Worm (Caenorhabditis elegans) whole organism, L1 larva: ENCODE data around the gene unc-130.

Source experiments
- C04F5.9 ChIP-seq: sonication (generic microtip); optimal IDR thresholded peaks from 2 replicates; lab custom pipeline; 2016; ENCODE audit warnings: missing genetic modification characterization, missing compliant biosample characterization
- C16A3.4 ChIP-seq: fragments of 150-350 bp; optimal IDR thresholded peaks from 2 replicates; lab custom pipeline; 2014; ENCODE audit warnings: missing biosample characterization, missing genetic modification characterization
- F16B12.6 ChIP-seq: fragments of 150-350 bp; optimal IDR thresholded peaks from 2 replicates; lab custom pipeline; 2014; ENCODE audit warnings: missing biosample characterization, missing genetic modification characterization
- alr-1 ChIP-seq: fragments of 200-800 bp; sonication (Bioruptor generic); optimal IDR thresholded peaks from 2 replicates; lab custom pipeline; 2018; ENCODE audit warnings: borderline replicate concordance, mild to moderate bottlenecking, missing genetic modification characterization, missing compliant biosample characterization
- ama-1 ChIP-seq: fragments of 150-350 bp; optimal IDR thresholded peaks from 2 replicates; lab custom pipeline; 2014
- blmp-1 ChIP-seq: fragments of 150-350 bp; optimal IDR thresholded peaks from 2 replicates; lab custom pipeline; 2014; ENCODE audit warnings: missing biosample characterization, missing genetic modification characterization
- ceh-82 ChIP-seq, 3 experiments: fragments of 150-350 bp in 1 of 3; sonication (generic microtip) in 2 of 3; optimal IDR thresholded peaks; 2 replicates each; lab custom pipeline; 2014 to 2017; ENCODE audit warnings: missing biosample characterization in 3 of 3, missing genetic modification characterization in 3 of 3
- dpl-1 ChIP-seq, 3 experiments: fragments of 150-350 bp in 2 of 3; sonication (generic microtip) in 1 of 3; optimal IDR thresholded peaks; 2 replicates each; lab custom pipeline; 2014 to 2017; ENCODE audit warnings: missing biosample characterization in 3 of 3, missing genetic modification characterization in 3 of 3, missing genetic modification reagents in 3 of 3
- dsc-1 ChIP-seq: sonication (generic microtip); optimal IDR thresholded peaks from 2 replicates; lab custom pipeline; 2016; ENCODE audit warnings: mild to moderate bottlenecking, missing genetic modification characterization, missing compliant biosample characterization
- efl-1 ChIP-seq, 4 experiments: fragments of 150-350 bp; optimal IDR thresholded peaks in 3 of 4; peaks in 1 of 4; 1 replicate in 1 of 4; 2 replicates in 3 of 4; lab custom pipeline; 2014; ENCODE audit warnings: missing biosample characterization in 2 of 4, missing genetic modification characterization in 2 of 4, missing genetic modification reagents in 2 of 4
- efl-3 ChIP-seq: fragments of 200-800 bp; sonication (Bioruptor generic); optimal IDR thresholded peaks from 2 replicates; lab custom pipeline; 2018; ENCODE audit warnings: mild to moderate bottlenecking, missing genetic modification characterization, missing compliant biosample characterization
- egl-27 ChIP-seq, 2 experiments: fragments of 150-350 bp in 1 of 2; sonication (generic microtip); optimal IDR thresholded peaks; 3 replicates each; lab custom pipeline; 2017 to 2018; ENCODE audit warnings: missing biosample characterization in 2 of 2, missing genetic modification characterization in 2 of 2, missing genetic modification reagents in 2 of 2
- elt-3 ChIP-seq, 6 experiments: fragments of 150-350 bp in 1 of 6; sonication (generic microtip); optimal IDR thresholded peaks; 2 replicates each; lab custom pipeline; 2017 to 2018; ENCODE audit warnings: missing biosample characterization in 6 of 6, missing genetic modification characterization in 6 of 6, inconsistent platforms in 1 of 6
- fkh-8 ChIP-seq: sonication (generic microtip); optimal IDR thresholded peaks from 2 replicates; lab custom pipeline; 2016; ENCODE audit warnings: mild to moderate bottlenecking, missing genetic modification characterization, missing compliant biosample characterization
- fos-1 ChIP-seq: fragments of 150-350 bp; optimal IDR thresholded peaks from 2 replicates; lab custom pipeline; 2014; ENCODE audit warnings: missing biosample characterization, missing genetic modification characterization
- grh-1 ChIP-seq: fragments of 200-800 bp; sonication (Bioruptor generic); IDR thresholded peaks from 2 replicates; pipeline ENCODE4 v1.3.6; 2022; ENCODE audit warnings: missing genetic modification reagents, missing genetic modification characterization, missing compliant biosample characterization
- hpl-2 ChIP-seq: fragments of 150-350 bp; optimal IDR thresholded peaks from 2 replicates; lab custom pipeline; 2014; ENCODE audit warnings: missing biosample characterization, missing genetic modification reagents, missing genetic modification characterization
- irx-1 ChIP-seq: sonication (generic microtip); optimal IDR thresholded peaks from 2 replicates; lab custom pipeline; 2016; ENCODE audit warnings: missing genetic modification characterization, missing compliant biosample characterization
- jun-1 ChIP-seq: fragments of 150-350 bp; optimal IDR thresholded peaks from 2 replicates; lab custom pipeline; 2014; ENCODE audit warnings: missing biosample characterization, missing genetic modification reagents, missing genetic modification characterization
- lin-14 ChIP-seq: fragments of 200-800 bp; sonication (Bioruptor generic); optimal IDR thresholded peaks from 2 replicates; lab custom pipeline; 2018; ENCODE audit warnings: mild to moderate bottlenecking, missing genetic modification characterization, moderate library complexity, missing compliant biosample characterization
- lin-15B ChIP-seq: fragments of 150-350 bp; sonication (generic microtip); optimal IDR thresholded peaks from 3 replicates; lab custom pipeline; 2014; ENCODE audit warnings: missing biosample characterization, missing genetic modification characterization
- lin-35 ChIP-seq, 2 experiments: fragments of 150-350 bp; optimal IDR thresholded peaks; 2 replicates each; lab custom pipeline; 2014; ENCODE audit warnings: missing biosample characterization in 2 of 2, missing genetic modification characterization in 2 of 2, missing genetic modification reagents in 2 of 2
- lsy-2 ChIP-seq, 2 experiments: fragments of 150-350 bp; optimal IDR thresholded peaks; 2 replicates each; lab custom pipeline; 2014; ENCODE audit warnings: missing biosample characterization in 2 of 2, missing genetic modification characterization in 2 of 2
- mdl-1 ChIP-seq, 2 experiments: fragments of 150-350 bp; optimal IDR thresholded peaks; 2 replicates each; lab custom pipeline; 2014 to 2017; ENCODE audit warnings: missing biosample characterization in 2 of 2, missing genetic modification characterization in 2 of 2, inconsistent platforms in 1 of 2
- mep-1 ChIP-seq: fragments of 150-350 bp; optimal IDR thresholded peaks from 2 replicates; lab custom pipeline; 2014; ENCODE audit warnings: missing biosample characterization, missing genetic modification characterization
- nhr-19 ChIP-seq: fragments of 200-800 bp; sonication (Bioruptor generic); conservative IDR thresholded peaks from 2 replicates; pipeline ENCODE4 v1.3.6; 2022; ENCODE audit warnings: missing genetic modification characterization, missing compliant biosample characterization
- nhr-20 ChIP-seq: sonication (generic microtip); optimal IDR thresholded peaks from 2 replicates; lab custom pipeline; 2016; ENCODE audit warnings: mild to moderate bottlenecking, missing genetic modification characterization, missing compliant biosample characterization
- nhr-28 ChIP-seq: fragments of 150-350 bp; optimal IDR thresholded peaks from 2 replicates; lab custom pipeline; 2014; ENCODE audit warnings: missing biosample characterization, missing genetic modification characterization
- nhr-47 ChIP-seq: sonication (generic microtip); optimal IDR thresholded peaks from 2 replicates; lab custom pipeline; 2016; ENCODE audit warnings: mild to moderate bottlenecking, missing genetic modification characterization, moderate library complexity, missing compliant biosample characterization
- nhr-71 ChIP-seq: sonication (generic microtip); optimal IDR thresholded peaks from 2 replicates; lab custom pipeline; 2016; ENCODE audit warnings: mild to moderate bottlenecking, missing genetic modification characterization, moderate library complexity, missing compliant biosample characterization
- nhr-85 ChIP-seq: sonication (generic microtip); peaks from one replicate; lab custom pipeline; 2016; ENCODE audit warnings: missing genetic modification characterization, inconsistent platforms, missing compliant biosample characterization
- nhr-90 ChIP-seq: sonication (generic microtip); optimal IDR thresholded peaks from 2 replicates; lab custom pipeline; 2016; ENCODE audit warnings: mild to moderate bottlenecking, missing genetic modification characterization, missing compliant biosample characterization; ENCODE audit not compliant: poor library complexity
- pax-3 ChIP-seq: fragments of 200-800 bp; sonication (Bioruptor generic); optimal IDR thresholded peaks from 2 replicates; lab custom pipeline; 2018; ENCODE audit warnings: mild to moderate bottlenecking, missing genetic modification characterization, moderate library complexity, missing compliant biosample characterization
- rnt-1 ChIP-seq: sonication (generic microtip); optimal IDR thresholded peaks from 2 replicates; lab custom pipeline; 2016; ENCODE audit warnings: mild to moderate bottlenecking, missing genetic modification characterization, moderate library complexity, missing compliant biosample characterization
- skn-1 ChIP-seq: fragments of 150-350 bp; optimal IDR thresholded peaks from 2 replicates; lab custom pipeline; 2014; ENCODE audit warnings: missing biosample characterization, missing genetic modification characterization
- snpc-4 ChIP-seq: fragments of 150-350 bp; optimal IDR thresholded peaks from 2 replicates; lab custom pipeline; 2014; ENCODE audit warnings: missing biosample characterization, missing genetic modification characterization
- snu-23 ChIP-seq: sonication (generic microtip); optimal IDR thresholded peaks from 2 replicates; lab custom pipeline; 2016; ENCODE audit warnings: missing genetic modification characterization, missing compliant biosample characterization
- sptf-1 ChIP-seq: fragments of 150-350 bp; optimal IDR thresholded peaks from 2 replicates; lab custom pipeline; 2014; ENCODE audit warnings: missing biosample characterization, missing genetic modification characterization
- tbx-2 ChIP-seq: sonication (generic microtip); optimal IDR thresholded peaks from 2 replicates; lab custom pipeline; 2016; ENCODE audit warnings: missing genetic modification characterization, missing compliant biosample characterization
- tlp-1 ChIP-seq: fragments of 150-350 bp; optimal IDR thresholded peaks from 2 replicates; lab custom pipeline; 2014; ENCODE audit warnings: missing biosample characterization, missing genetic modification characterization
- unc-62 ChIP-seq: fragments of 150-350 bp; optimal IDR thresholded peaks from 2 replicates; lab custom pipeline; 2014; ENCODE audit warnings: missing biosample characterization, missing genetic modification reagents, missing genetic modification characterization
- vab-15 ChIP-seq: sonication (generic microtip); optimal IDR thresholded peaks from 2 replicates; lab custom pipeline; 2017; ENCODE audit warnings: missing genotype, mild to moderate bottlenecking, missing genetic modification characterization, missing compliant biosample characterization
- zag-1 ChIP-seq: fragments of 150-350 bp; optimal IDR thresholded peaks from 2 replicates; lab custom pipeline; 2014; ENCODE audit warnings: missing biosample characterization, missing genetic modification characterization
- ztf-11 ChIP-seq, 2 experiments: sonication (generic microtip); optimal IDR thresholded peaks; 2 replicates each; lab custom pipeline; 2016 to 2017; ENCODE audit warnings: missing genetic modification characterization in 2 of 2, missing biosample characterization in 1 of 2, missing compliant biosample characterization in 1 of 2
- ztf-4 ChIP-seq: fragments of 150-350 bp; optimal IDR thresholded peaks from 2 replicates; lab custom pipeline; 2014; ENCODE audit warnings: missing biosample characterization, missing genetic modification characterization

Gene unc-130

ce11 chrII:11293433-11293832, 11.7 kb downstream of the unc-130 start, which contains the start of gene C47G2.4 (continued):
- peak; percentile 4 for TF ChIP-seq jun-1 (tag; lab: Kevin White, UChicago)
- no peak for TF ChIP-seq pax-3 (tag; lab: Kevin White, UChicago)
- TF ChIP-seq lin-15B: peak; percentile 58
- peak; percentile 60 for TF ChIP-seq nhr-19 (GFP tag; lab: Robert Waterston, UW)
- peak; percentile 65 for TF ChIP-seq F16B12.6 (tag; lab: Kevin White, UChicago)
- peak; percentile 55 for TF ChIP-seq tbx-2 (tag; lab: Kevin White, UChicago)
- peak; percentile 76 for TF ChIP-seq nhr-85 (tag; lab: Kevin White, UChicago)
- peak in 1 of 2 experiments; percentile 26 for TF ChIP-seq ztf-11 (tag; optimal IDR thresholded peaks at IDR 0.05; lab: Kevin White, UChicago)
- no peak for TF ChIP-seq zag-1
- TF ChIP-seq blmp-1 (tag; lab: Kevin White, UChicago): peak; percentile 69
- TF ChIP-seq lin-35 (GFP tag; optimal IDR thresholded peaks at IDR 0.05; lab: Kevin White, UChicago): peak; percentile 76 to 84
- peak; percentile 77 for TF ChIP-seq C16A3.4 (tag; lab: Kevin White, UChicago)
- peak; percentile 77 to 78 for TF ChIP-seq lsy-2 (tag; optimal IDR thresholded peaks at IDR 0.05; lab: Kevin White, UChicago)
- TF ChIP-seq ceh-82 (tag; optimal IDR thresholded peaks at IDR 0.05; lab: Kevin White, UChicago): peak; percentile 69 to 83 (median 71)
- no peak for TF ChIP-seq alr-1
- peak; percentile 12 for TF ChIP-seq fos-1
- peak in 1 of 2 experiments; percentile 40 for TF ChIP-seq mdl-1 (tag; optimal IDR thresholded peaks at IDR 0.05; lab: Kevin White, UChicago)
- no peak for TF ChIP-seq hpl-2 (GFP tag; lab: Kevin White, UChicago)
- peak; percentile 83 for TF ChIP-seq lin-14 (GFP tag; lab: Kevin White, UChicago)
- TF ChIP-seq, all 84 proteins: peak for 38

DNA sequence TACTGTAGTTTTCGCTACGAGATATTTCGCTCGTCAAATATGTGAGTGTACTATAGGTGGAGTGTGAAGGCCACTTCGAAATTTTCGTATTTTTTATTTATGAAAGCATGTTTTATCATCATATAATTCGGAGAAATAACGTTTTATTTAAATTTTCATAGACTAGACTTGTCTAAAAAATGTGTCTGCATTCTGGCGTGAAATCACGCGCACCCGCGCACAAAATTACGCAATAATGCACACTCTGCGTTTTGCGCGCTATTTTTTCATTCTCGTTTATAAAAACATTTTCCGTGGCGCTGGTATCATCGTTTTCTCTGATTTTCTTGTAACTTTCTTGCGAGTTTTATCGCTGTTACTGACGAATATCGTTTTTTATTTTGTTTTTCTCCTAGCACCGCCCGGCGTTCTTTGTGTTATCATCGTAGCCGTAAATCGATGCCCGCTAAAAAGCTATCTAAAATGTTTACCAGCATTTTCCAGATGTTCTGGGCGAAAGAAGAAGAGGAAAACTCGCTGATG, 15.5 kb downstream of the unc-130 start, which contains the start of gene saps-1:
Gene saps-1 (plus strand): TSS at position 472 of the 522 bp plus-strand sequence.
- TF ChIP-seq nhr-47 (tag; lab: Kevin White, UChicago): peak; percentile 12
- TF ChIP-seq F16B12.6 (tag; lab: Kevin White, UChicago): peak; percentile 87
- no peak for TF ChIP-seq sptf-1 (tag; lab: Kevin White, UChicago)
- no peak for TF ChIP-seq tlp-1 (tag; lab: Kevin White, UChicago)
- TF ChIP-seq vab-15: no peak
- peak; percentile 44 for TF ChIP-seq nhr-20 (tag; lab: Kevin White, UChicago)
- peak; percentile 31 for TF ChIP-seq nhr-85 (tag; lab: Kevin White, UChicago)
- no peak for TF ChIP-seq C04F5.9 (tag; lab: Kevin White, UChicago)
- TF ChIP-seq efl-3 (GFP tag; lab: Kevin White, UChicago): no peak
- peak in 1 of 6 experiments; percentile 14 for TF ChIP-seq elt-3 (tag; optimal IDR thresholded peaks at IDR 0.05; lab: Kevin White, UChicago)
- peak; percentile 6 for TF ChIP-seq mep-1
- TF ChIP-seq nhr-28 (tag; lab: Kevin White, UChicago): no peak
- TF ChIP-seq tbx-2 (tag; lab: Kevin White, UChicago): no peak
- TF ChIP-seq lin-35 (GFP tag; optimal IDR thresholded peaks at IDR 0.05; lab: Kevin White, UChicago): peak; percentile 25 to 58
- TF ChIP-seq fkh-8: no peak
- TF ChIP-seq dsc-1 (tag; lab: Kevin White, UChicago): no peak
- TF ChIP-seq egl-27 (tag; optimal IDR thresholded peaks at IDR 0.05; lab: Kevin White, UChicago): no peak
- TF ChIP-seq nhr-71 (tag; lab: Kevin White, UChicago): peak; percentile 19
- TF ChIP-seq grh-1: no peak
- no peak for TF ChIP-seq irx-1 (tag; lab: Kevin White, UChicago)
- no peak for TF ChIP-seq ztf-4 (tag; lab: Kevin White, UChicago)
- TF ChIP-seq unc-62: no peak
- TF ChIP-seq snu-23: peak; percentile 37
- TF ChIP-seq skn-1 (tag; lab: Kevin White, UChicago): no peak
- peak; percentile 35 for TF ChIP-seq rnt-1
- TF ChIP-seq snpc-4: no peak
- TF ChIP-seq ceh-82 (tag; optimal IDR thresholded peaks at IDR 0.05; lab: Kevin White, UChicago): peak in 1 of 3 experiments; percentile 52
- no peak for TF ChIP-seq nhr-90 (tag; lab: Kevin White, UChicago)
- TF ChIP-seq dpl-1 (GFP tag; optimal IDR thresholded peaks at IDR 0.05; lab: Kevin White, UChicago): peak in 2 of 3 experiments; percentile 47 to 57
- peak; percentile 48 to 58 for TF ChIP-seq efl-1 (optimal IDR thresholded peaks at IDR 0.05; lab: Kevin White, UChicago)
- peak; percentile 38 to 94 for TF ChIP-seq efl-1 (GFP tag; optimal IDR thresholded peaks at IDR 0.05 in 1 of 2; lab: Kevin White, UChicago)
- TF ChIP-seq mdl-1 (tag; optimal IDR thresholded peaks at IDR 0.05; lab: Kevin White, UChicago): peak in 1 of 2 experiments; percentile 7
- no peak for TF ChIP-seq ama-1
- peak; percentile 33 to 41 for TF ChIP-seq lsy-2 (tag; optimal IDR thresholded peaks at IDR 0.05; lab: Kevin White, UChicago)
